Worm (Caenorhabditis elegans) whole organism, L4/young adult: ENCODE measurements around the gene C40A11.2.
A peak's percentile ranks its signal among the peaks of the same experiment; 100 is the strongest.

Experiments
- W03F9.2 ChIP-seq: fragments of 150-350 bp; optimal IDR thresholded peaks from 2 replicates; lab custom pipeline; 2014; ENCODE audit warnings: missing biosample characterization, missing genetic modification characterization
- dao-5 ChIP-seq: sonication (generic microtip); optimal IDR thresholded peaks from 2 replicates; lab custom pipeline; 2016; ENCODE audit warnings: missing genotype, missing genetic modification characterization, moderate library complexity, missing compliant biosample characterization
- him-1 ChIP-seq: sonication (generic microtip); optimal IDR thresholded peaks from 2 replicates; lab custom pipeline; 2016; ENCODE audit warnings: missing genotype, missing genetic modification reagents, missing genetic modification characterization, missing compliant biosample characterization

C40A11.2 gene

ce11 chrII:2189357-2189756 is 42.6 kb downstream of the C40A11.2 start, which contains the start of gene mtq-2:
Gene mtq-2 (minus strand): TSS chrII:2189457.
- TF ChIP-seq him-1 (tag; lab: Kevin White, UChicago) (no peak), dao-5 (no peak), W03F9.2 (tag; lab: Kevin White, UChicago) (no peak)

- no peak for TF ChIP-seq dao-5
Observed at ce11 chrII:2190522-2190921, 43.8 kb downstream of the C40A11.2 start.

- TF ChIP-seq him-1 (tag; lab: Kevin White, UChicago) (no peak), dao-5 (no peak), W03F9.2 (tag; lab: Kevin White, UChicago) (no peak)
Observed at ce11 chrII:2191383-2191782, 44.6 kb downstream of the C40A11.2 start.

- no peak for TF ChIP-seq W03F9.2 (tag; lab: Kevin White, UChicago)
- TF ChIP-seq him-1 (tag; lab: Kevin White, UChicago) = no peak
- no peak for TF ChIP-seq dao-5
Observed at ce11 chrII:2192267-2192666, 45.5 kb downstream of the C40A11.2 start.

- TF ChIP-seq him-1 (tag; lab: Kevin White, UChicago) (no peak), dao-5 (no peak), W03F9.2 (tag; lab: Kevin White, UChicago) (no peak)
Observed at ce11 chrII:2195541-2195940, 48.8 kb downstream of the C40A11.2 start.

ce11 chrII:2196742-2197141 is 50.0 kb downstream of the C40A11.2 start:
- no peak for TF ChIP-seq W03F9.2 (tag; lab: Kevin White, UChicago)
- no peak for TF ChIP-seq him-1 (tag; lab: Kevin White, UChicago)
- TF ChIP-seq dao-5 = no peak

ce11 chrII:2197555-2198288 is 51.0 kb downstream of the C40A11.2 start, which contains the start of gene C33C12.1:
Gene C33C12.1 (plus strand): TSS chrII:2198238.
- TF ChIP-seq W03F9.2 (tag; lab: Kevin White, UChicago) = no peak
- peak; percentile 7 for TF ChIP-seq him-1 (tag; lab: Kevin White, UChicago)
- TF ChIP-seq dao-5 = no peak
